Fruit fly (Drosophila melanogaster) whole organism, adult: ENCODE results near the gene Ravus.
A peak's percentile ranks its signal among the peaks of the same experiment; 100 is the strongest.

Experiments
- CG11617 ChIP-seq: fragments of 200-800 bp; sonication (Bioruptor generic); optimal IDR thresholded peaks from 2 replicates; lab custom pipeline; 2017; ENCODE audit warnings: mild to moderate bottlenecking, missing biosample characterization, missing genetic modification reagents, missing genetic modification characterization
- CG12768 ChIP-seq: fragments of 200-800 bp; sonication (Bioruptor generic); optimal IDR thresholded peaks from 2 replicates; lab custom pipeline; 2017; ENCODE audit warnings: missing biosample characterization, missing genetic modification characterization, mild to moderate bottlenecking, moderate library complexity, missing genetic modification reagents
- CG14711 ChIP-seq: fragments of 200-800 bp; sonication (Bioruptor generic); optimal IDR thresholded peaks from 2 replicates; lab custom pipeline; 2018; ENCODE audit warnings: missing biosample characterization, mild to moderate bottlenecking, missing genetic modification characterization, moderate library complexity
- CG1620 ChIP-seq: fragments of 200-800 bp; sonication (Bioruptor generic); optimal IDR thresholded peaks from 2 replicates; lab custom pipeline; 2016; ENCODE audit warnings: missing biosample characterization, missing genetic modification characterization
- CG33017 ChIP-seq: fragments of 200-800 bp; sonication (Bioruptor generic); optimal IDR thresholded peaks from 2 replicates; lab custom pipeline; 2018; ENCODE audit warnings: missing biosample characterization, mild to moderate bottlenecking, missing genetic modification characterization, moderate library complexity
- CG5204 ChIP-seq: fragments of 200-800 bp; sonication (Bioruptor generic); optimal IDR thresholded peaks from 2 replicates; lab custom pipeline; 2016; ENCODE audit warnings: missing biosample characterization, missing genetic modification characterization
- CG7045 ChIP-seq: fragments of 200-800 bp; sonication (Bioruptor generic); optimal IDR thresholded peaks from 2 replicates; lab custom pipeline; 2017; ENCODE audit warnings: missing biosample characterization, mild to moderate bottlenecking, missing genetic modification characterization
- CG7101 ChIP-seq: fragments of 200-800 bp; sonication (Bioruptor generic); optimal IDR thresholded peaks from 2 replicates; lab custom pipeline; 2018; ENCODE audit warnings: missing biosample characterization, mild to moderate bottlenecking, missing genetic modification characterization, moderate library complexity
- Clk ChIP-seq: fragments of 200-800 bp; sonication (Bioruptor generic); optimal IDR thresholded peaks from 2 replicates; lab custom pipeline; 2017; ENCODE audit warnings: missing biosample characterization, missing genetic modification characterization
- Crg-1 ChIP-seq: fragments of 200-800 bp; sonication (Bioruptor generic); optimal IDR thresholded peaks from 2 replicates; lab custom pipeline; 2016; ENCODE audit warnings: missing biosample characterization, missing genetic modification characterization
- Hr96 ChIP-seq: fragments of 200-800 bp; sonication (Bioruptor generic); optimal IDR thresholded peaks from 2 replicates; lab custom pipeline; 2016; ENCODE audit warnings: missing biosample characterization, missing genetic modification characterization
- Mnt ChIP-seq: fragments of 200-800 bp; sonication (Bioruptor generic); optimal IDR thresholded peaks from 2 replicates; lab custom pipeline; 2016; ENCODE audit warnings: missing biosample characterization, mild to moderate bottlenecking, missing genetic modification characterization
- bab1 ChIP-seq: fragments of 200-800 bp; sonication (Bioruptor generic); optimal IDR thresholded peaks from 3 replicates; lab custom pipeline; 2019; ENCODE audit warnings: missing biosample characterization, mild to moderate bottlenecking, missing genetic modification characterization, moderate library complexity
- cic ChIP-seq: fragments of 200-800 bp; sonication (Bioruptor generic); optimal IDR thresholded peaks from 2 replicates; lab custom pipeline; 2017; ENCODE audit warnings: missing biosample characterization, mild to moderate bottlenecking, missing genetic modification characterization, moderate library complexity
- cnc ChIP-seq, 2 experiments: fragments of >200 bp; optimal IDR thresholded peaks; 2 replicates each; lab custom pipeline; 2017
- kay ChIP-seq: fragments of 200-800 bp; sonication (Bioruptor generic); peaks from one replicate; lab custom pipeline; 2016; ENCODE audit warnings: missing biosample characterization, missing genetic modification characterization, borderline replicate concordance
- ovo ChIP-seq: fragments of 200-800 bp; sonication (Bioruptor generic); optimal IDR thresholded peaks from 2 replicates; lab custom pipeline; 2016; ENCODE audit warnings: missing biosample characterization, missing genetic modification characterization
- pad ChIP-seq: fragments of 200-800 bp; sonication (Bioruptor generic); optimal IDR thresholded peaks from 3 replicates; lab custom pipeline; 2017; ENCODE audit warnings: missing biosample characterization, missing genetic modification characterization, mild to moderate bottlenecking, moderate library complexity, missing genetic modification reagents
- tj ChIP-seq: fragments of 200-800 bp; sonication (Bioruptor generic); optimal IDR thresholded peaks from 3 replicates; lab custom pipeline; 2017; ENCODE audit warnings: missing biosample characterization, mild to moderate bottlenecking, missing genetic modification characterization, moderate library complexity
- toe ChIP-seq: fragments of 200-800 bp; sonication (Bioruptor generic); optimal IDR thresholded peaks from 2 replicates; lab custom pipeline; 2016; ENCODE audit warnings: missing biosample characterization, missing genetic modification characterization

Ravus gene

DNA sequence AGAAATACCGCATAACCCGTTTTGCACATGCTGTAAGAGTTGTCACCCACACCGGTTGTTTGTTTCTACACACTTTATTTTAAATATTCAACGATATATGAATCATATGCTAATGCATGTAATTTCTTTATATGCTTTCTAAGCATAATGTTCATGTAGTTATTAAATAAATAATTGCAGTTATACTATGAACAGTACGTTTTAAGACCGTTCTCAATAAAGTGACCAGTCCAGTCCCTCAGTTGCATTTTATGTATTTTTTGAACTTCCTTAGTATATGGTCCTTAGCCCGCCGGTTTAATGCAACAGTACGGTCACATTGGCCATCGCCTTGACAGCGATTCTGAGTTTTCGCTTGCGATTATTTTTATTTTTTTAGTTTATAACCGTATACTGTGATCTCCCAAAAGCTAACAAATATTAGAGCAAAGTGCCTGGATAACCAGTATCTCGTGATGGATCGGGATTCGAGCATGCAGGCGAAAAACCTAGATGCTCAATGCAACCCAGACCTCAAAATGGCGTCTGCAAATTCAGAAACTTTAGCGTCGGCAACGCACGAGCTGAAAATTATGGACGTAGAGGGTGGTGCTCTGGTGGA is at the start of gene Ravus:
Gene Ravus (minus strand): TSS at position 1 of the 601 bp plus-strand sequence.
- TF ChIP-seq CG33017, result peak; percentile 45
- TF ChIP-seq CG1620 (GFP tag; lab: Kevin White, UChicago), result no peak
- TF ChIP-seq Mnt, result peak; percentile 51
- no peak for TF ChIP-seq Crg-1 (GFP tag; lab: Kevin White, UChicago)
- TF ChIP-seq CG7045 (GFP tag; lab: Kevin White, UChicago), result peak; percentile 19
- TF ChIP-seq bab1 (GFP tag; lab: Kevin White, UChicago), result peak; percentile 49
- TF ChIP-seq CG11617, result peak; percentile 42
- no peak for TF ChIP-seq Clk
- TF ChIP-seq Hr96 (GFP tag; lab: Kevin White, UChicago), result peak; percentile 38
- no peak for TF ChIP-seq CG12768 (GFP tag; lab: Kevin White, UChicago)
- peak; percentile 58 for TF ChIP-seq CG7101
- peak; percentile 76 for TF ChIP-seq toe (GFP tag; lab: Kevin White, UChicago)
- TF ChIP-seq kay (GFP tag; lab: Kevin White, UChicago), result no peak
- no peak for TF ChIP-seq ovo
- TF ChIP-seq pad (GFP tag; lab: Kevin White, UChicago), result peak; percentile 21
- TF ChIP-seq CG5204, result peak; percentile 66
- peak; percentile 96 for TF ChIP-seq CG14711
- TF ChIP-seq cic (GFP tag; lab: Kevin White, UChicago), result no peak
- TF ChIP-seq cnc (optimal IDR thresholded peaks at IDR 0.05; lab: Kevin White, UChicago), result no peak
- peak; percentile 14 for TF ChIP-seq tj

DNA sequence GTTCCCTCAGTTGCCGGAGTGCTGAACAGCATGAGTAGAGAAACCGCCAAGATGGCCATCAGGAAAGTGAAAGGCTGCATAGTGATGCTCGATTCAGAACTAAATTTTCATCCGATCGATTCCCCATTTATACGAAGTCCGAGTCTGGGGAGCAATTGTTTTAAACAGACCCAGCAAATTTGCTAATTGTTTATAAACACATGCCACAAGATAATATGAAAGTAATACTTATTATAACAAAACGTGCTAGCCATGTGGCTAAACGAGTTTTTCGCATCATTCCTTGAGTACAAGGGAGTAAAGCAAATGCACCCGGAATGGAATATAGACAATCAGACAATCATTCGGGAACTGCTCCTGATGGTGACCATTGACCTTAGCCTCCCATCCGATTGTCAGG is 49.2 kb upstream of the Ravus start, which contains the start of gene CG44142:
Gene CG44142 (minus strand): TSS at position 101 of the 400 bp plus-strand sequence.
- TF ChIP-seq tj, result no peak

DNA sequence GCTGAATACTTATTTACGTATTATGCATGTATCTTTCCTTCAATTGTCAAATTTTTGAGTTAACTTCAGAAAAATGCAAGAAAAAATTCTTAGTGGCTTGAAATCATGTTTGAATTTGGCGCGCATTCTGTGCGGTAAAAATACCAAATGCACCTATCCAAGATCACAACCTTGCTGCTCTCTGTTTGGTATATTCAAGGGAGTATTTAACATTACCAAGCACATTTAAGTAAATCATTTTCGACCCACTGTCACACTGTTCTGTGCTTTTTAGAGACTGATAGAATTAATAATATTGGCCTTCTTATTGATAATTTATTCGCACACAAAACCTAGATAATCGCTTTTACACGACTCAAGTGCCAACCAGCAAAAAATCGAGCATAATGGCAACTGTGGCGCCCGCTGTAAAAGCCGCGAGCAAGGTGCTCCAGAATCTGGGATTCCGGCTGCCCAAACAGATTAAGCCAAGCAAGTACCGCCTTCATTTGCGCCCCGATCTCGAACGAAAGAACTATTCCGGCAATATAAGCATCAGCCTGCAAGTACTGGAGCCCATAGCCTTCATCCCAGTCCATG is 45.4 kb upstream of the Ravus start:
- TF ChIP-seq CG12768 (GFP tag; lab: Kevin White, UChicago) (no peak), toe (GFP tag; lab: Kevin White, UChicago) (no peak), tj (peak; percentile 68), bab1 (GFP tag; lab: Kevin White, UChicago) (peak; percentile 54), cnc (optimal IDR thresholded peaks at IDR 0.05; lab: Kevin White, UChicago) (peak; percentile 42 to 66)

DNA sequence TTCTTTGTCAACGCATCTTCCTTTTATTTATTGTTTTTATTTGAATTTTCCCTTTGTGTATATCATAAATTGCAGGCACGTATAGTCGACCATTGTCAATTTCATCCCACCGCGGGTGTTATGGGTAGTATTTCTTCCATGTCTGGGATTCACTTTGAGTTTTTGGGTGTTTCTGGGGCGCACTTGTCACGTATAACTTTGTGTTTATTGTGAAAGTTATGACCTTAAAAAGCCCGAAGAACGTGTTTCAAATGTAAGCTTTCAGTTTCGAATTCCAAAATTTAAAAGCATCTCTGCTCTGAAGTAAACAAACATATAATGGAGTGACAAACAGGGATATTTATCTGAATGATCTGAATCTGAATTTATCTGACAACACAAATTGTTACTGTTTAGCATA is 42.7 kb upstream of the Ravus start:
- TF ChIP-seq CG7101 (no peak), CG14711 (no peak), toe (GFP tag; lab: Kevin White, UChicago) (no peak), Mnt (no peak), CG1620 (GFP tag; lab: Kevin White, UChicago) (no peak), CG5204 (no peak), Crg-1 (GFP tag; lab: Kevin White, UChicago) (no peak), CG11617 (no peak), CG12768 (GFP tag; lab: Kevin White, UChicago) (no peak), cic (GFP tag; lab: Kevin White, UChicago) (no peak), tj (no peak), CG33017 (no peak), cnc (optimal IDR thresholded peaks at IDR 0.05; lab: Kevin White, UChicago) (no peak), Clk (no peak), CG7045 (GFP tag; lab: Kevin White, UChicago) (no peak), kay (GFP tag; lab: Kevin White, UChicago) (no peak), ovo (no peak), bab1 (GFP tag; lab: Kevin White, UChicago) (no peak)

DNA sequence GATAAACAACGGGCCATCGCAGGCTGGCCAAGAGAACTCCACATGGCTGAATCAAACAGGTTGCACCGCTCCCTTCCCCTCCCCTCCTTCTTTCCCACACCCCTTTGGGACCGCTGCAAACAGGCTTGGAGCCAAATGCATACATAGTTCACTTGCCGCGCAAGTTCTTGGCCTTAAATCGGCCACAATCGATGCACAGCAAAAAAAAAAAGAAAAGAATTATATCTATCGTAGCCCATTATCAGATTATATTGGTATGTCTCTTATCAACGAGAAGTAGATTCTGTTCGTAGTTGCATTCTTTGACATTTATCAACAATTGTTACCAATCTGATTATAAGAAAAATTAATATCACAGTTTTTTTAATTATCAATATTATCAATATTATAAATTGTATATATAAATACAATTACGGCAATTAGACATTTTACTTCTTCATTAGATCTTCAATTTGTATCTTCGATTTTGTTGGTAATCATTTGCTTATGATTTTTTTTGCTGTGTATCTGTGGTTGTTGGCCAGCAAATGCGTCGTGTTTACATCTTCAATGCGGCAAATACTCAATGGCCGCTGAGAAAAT is 41.5 kb upstream of the Ravus start:
- TF ChIP-seq CG11617 (no peak), kay (GFP tag; lab: Kevin White, UChicago) (no peak), CG5204 (no peak), CG33017 (no peak), CG1620 (GFP tag; lab: Kevin White, UChicago) (no peak)

DNA sequence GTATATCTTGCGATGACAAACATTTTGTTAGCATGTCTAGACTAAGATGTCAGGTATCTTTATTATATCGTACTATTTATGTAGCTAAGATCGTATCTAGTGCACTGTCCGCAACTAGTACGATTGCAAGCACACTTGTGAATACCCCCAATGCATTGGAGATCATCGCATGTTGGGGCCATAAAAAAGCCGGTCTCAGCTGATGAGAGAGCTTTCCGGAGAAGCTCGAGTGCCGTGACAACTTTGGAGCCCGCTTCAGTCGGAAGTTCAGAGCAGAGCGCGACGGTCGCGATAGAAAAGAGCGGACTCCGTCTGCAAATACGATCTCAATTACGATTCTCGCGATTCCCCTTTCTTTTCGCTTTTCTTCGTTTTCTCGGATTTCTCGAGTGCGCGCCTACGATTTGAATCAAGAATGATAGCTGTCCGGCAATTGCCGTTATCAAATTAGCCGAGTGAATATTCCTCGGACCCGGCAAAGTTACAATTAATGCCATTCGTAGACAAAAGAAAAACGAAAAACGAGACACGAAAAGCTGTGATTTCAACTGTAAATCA is 40.7 kb upstream of the Ravus start:
- TF ChIP-seq tj (no peak), CG33017 (no peak), bab1 (GFP tag; lab: Kevin White, UChicago) (peak; percentile 37), pad (GFP tag; lab: Kevin White, UChicago) (peak; percentile 88), CG11617 (no peak)

DNA sequence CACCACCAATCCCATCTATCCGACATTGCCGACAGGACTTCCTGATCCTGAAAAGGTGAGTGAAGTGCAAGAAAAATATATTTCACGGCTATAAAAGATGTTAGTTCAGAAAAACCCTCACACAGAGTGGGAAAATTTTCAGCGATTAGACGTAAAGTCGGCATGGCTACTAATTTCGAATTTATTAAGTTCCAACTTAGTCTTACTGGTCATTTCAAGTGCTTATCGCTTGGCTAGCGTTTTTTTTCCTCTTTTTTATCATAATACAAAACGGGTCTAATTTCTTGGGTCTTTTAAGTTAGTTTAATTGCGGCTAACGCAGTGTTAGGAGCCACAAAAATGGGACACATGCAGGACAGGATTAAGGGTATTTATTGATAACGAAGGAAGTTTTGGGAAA is 39.3 kb upstream of the Ravus start, which contains the start of gene CG43208:
Gene CG43208 (plus strand): TSS at position 301 of the 400 bp plus-strand sequence.
- TF ChIP-seq Clk (no peak), cnc (optimal IDR thresholded peaks at IDR 0.05; lab: Kevin White, UChicago) (no peak), CG12768 (GFP tag; lab: Kevin White, UChicago) (no peak)
